Worm (Caenorhabditis elegans): ENCODE results near the gene cah-3.
A peak's percentile ranks its signal among the peaks of the same experiment; 100 is the strongest.

cah-3 gene

DNA sequence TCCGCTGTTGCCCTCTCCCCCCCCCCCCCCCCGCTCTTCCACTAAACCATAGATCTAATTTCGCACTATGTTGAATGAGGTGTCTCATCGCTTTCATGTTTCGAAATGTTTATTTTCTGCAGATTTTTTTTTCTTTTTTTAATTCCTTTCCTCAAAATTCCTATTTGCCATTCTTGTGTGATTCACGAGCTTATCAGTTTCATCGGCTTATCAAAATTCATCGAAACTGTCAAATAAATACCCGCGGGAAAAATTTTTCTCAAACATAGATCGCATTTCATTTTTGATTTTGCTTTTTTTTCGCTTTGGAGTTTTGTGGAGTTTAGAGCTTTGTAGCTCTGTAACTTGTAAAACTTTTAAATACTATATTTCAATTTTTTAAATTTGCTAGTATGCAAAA, 3.2 kb upstream of the cah-3 start:
- TF ChIP-seq unc-55 (GFP tag; optimal IDR thresholded peaks at IDR 0.05), result peak; percentile 29
- no peak for TF ChIP-seq zag-1 (tag; optimal IDR thresholded peaks at IDR 0.05)
- TF ChIP-seq fos-1 (tag; optimal IDR thresholded peaks at IDR 0.05), result peak; percentile 80

DNA sequence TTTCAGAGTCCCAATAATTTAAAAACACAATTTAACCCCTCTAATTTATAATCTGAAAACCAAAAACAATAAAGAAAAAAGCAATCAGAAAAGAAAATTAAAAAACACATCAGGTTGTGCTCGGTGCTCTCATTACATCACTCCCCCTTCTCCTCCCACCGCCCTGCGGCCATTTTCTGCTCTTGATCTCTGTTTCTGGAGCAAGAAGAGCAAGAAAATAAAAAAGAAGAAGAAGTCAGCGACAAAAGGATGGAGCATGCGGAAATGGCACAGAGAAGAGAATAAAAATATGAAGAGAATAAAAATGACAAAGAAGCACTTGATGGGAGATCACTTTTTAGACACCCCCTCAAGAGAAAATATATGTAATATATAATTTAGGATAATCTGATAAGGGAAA, 2.6 kb upstream of the cah-3 start:
- no peak for TF ChIP-seq nhr-21 (tag; optimal IDR thresholded peaks at IDR 0.05)
- TF ChIP-seq unc-55 (GFP tag; optimal IDR thresholded peaks at IDR 0.05), result peak; percentile 12
- peak; percentile 63 for TF ChIP-seq egl-27 (tag; optimal IDR thresholded peaks at IDR 0.05)
- TF ChIP-seq lsy-2 (tag; optimal IDR thresholded peaks at IDR 0.05), result peak in 1 of 2 experiments; percentile 37
- no peak for TF ChIP-seq ZK546.5 (tag; optimal IDR thresholded peaks at IDR 0.05)
- no peak for TF ChIP-seq ztf-1 (GFP tag; conservative IDR thresholded peaks at IDR 0.05)
- no peak for TF ChIP-seq nhr-77 (tag; optimal IDR thresholded peaks at IDR 0.05)
- no peak for TF ChIP-seq ztf-11 (tag; optimal IDR thresholded peaks at IDR 0.05)
- peak; percentile 39 for TF ChIP-seq nhr-129 (tag; optimal IDR thresholded peaks at IDR 0.05)
- TF ChIP-seq sem-4 (tag; optimal IDR thresholded peaks at IDR 0.05), result peak; percentile 74
- TF ChIP-seq blmp-1 (tag; optimal IDR thresholded peaks at IDR 0.05; ENCODE audit: insufficient read depth), result no peak
- TF ChIP-seq aly-2 (tag; optimal IDR thresholded peaks at IDR 0.05), result no peak
- no peak for TF ChIP-seq alr-1 (tag; optimal IDR thresholded peaks at IDR 0.05)
- TF ChIP-seq lin-13 (GFP tag; optimal IDR thresholded peaks at IDR 0.05), result peak; percentile 22
- no peak for TF ChIP-seq nhr-10 (tag; optimal IDR thresholded peaks at IDR 0.05)
- no peak for TF ChIP-seq sma-3 (GFP tag; optimal IDR thresholded peaks at IDR 0.05)
- no peak for TF ChIP-seq dmd-4 (tag; optimal IDR thresholded peaks at IDR 0.05)
- peak; percentile 44 for TF ChIP-seq zag-1 (tag; optimal IDR thresholded peaks at IDR 0.05)
- TF ChIP-seq ztf-4 (tag; optimal IDR thresholded peaks at IDR 0.05), result no peak
- TF ChIP-seq peb-1 (tag; optimal IDR thresholded peaks at IDR 0.05), result no peak
- no peak for TF ChIP-seq mdl-1 (tag; optimal IDR thresholded peaks at IDR 0.05)
- no peak for TF ChIP-seq gmeb-1 (tag; optimal IDR thresholded peaks at IDR 0.05)
- TF ChIP-seq Y55F3AM.14 (GFP tag; optimal IDR thresholded peaks at IDR 0.05), result no peak
- TF ChIP-seq snpc-4 (tag; optimal IDR thresholded peaks at IDR 0.05), result peak; percentile 22
- no peak for TF ChIP-seq nhr-25 (tag; optimal IDR thresholded peaks at IDR 0.05)
- TF ChIP-seq lin-11 (tag; optimal IDR thresholded peaks at IDR 0.05), result no peak
- no peak for TF ChIP-seq lin-39 (tag; optimal IDR thresholded peaks at IDR 0.05)
- TF ChIP-seq ceh-16 (tag; optimal IDR thresholded peaks at IDR 0.05), result no peak
- TF ChIP-seq skn-1 (tag; optimal IDR thresholded peaks at IDR 0.05), result no peak
- TF ChIP-seq C34F6.9 (tag; optimal IDR thresholded peaks at IDR 0.05), result peak; percentile 58
- no peak for TF ChIP-seq elt-3 (tag; optimal IDR thresholded peaks at IDR 0.05)
- TF ChIP-seq unc-62 (GFP tag; optimal IDR thresholded peaks at IDR 0.05), result no peak
- TF ChIP-seq mab-5 (tag; optimal IDR thresholded peaks at IDR 0.05), result peak; percentile 16
- no peak for TF ChIP-seq nhr-11 (tag; optimal IDR thresholded peaks at IDR 0.05)
- no peak for TF ChIP-seq unc-39 (tag; optimal IDR thresholded peaks at IDR 0.05)
- peak; percentile 40 for TF ChIP-seq crh-2 (tag; optimal IDR thresholded peaks at IDR 0.05)
- TF ChIP-seq nhr-6 (tag; optimal IDR thresholded peaks at IDR 0.05), result no peak
- peak; percentile 40 for TF ChIP-seq sma-9 (GFP tag; optimal IDR thresholded peaks at IDR 0.05)
- no peak for TF ChIP-seq sma-9 (tag; optimal IDR thresholded peaks at IDR 0.05)
- no peak for TF ChIP-seq ceh-82 (tag; optimal IDR thresholded peaks at IDR 0.05)
- no peak for TF ChIP-seq elt-1 (tag; optimal IDR thresholded peaks at IDR 0.05)
- TF ChIP-seq fos-1 (tag; optimal IDR thresholded peaks at IDR 0.05), result peak; percentile 41
- TF ChIP-seq nhr-237 (tag; optimal IDR thresholded peaks at IDR 0.05), result no peak
- no peak for TF ChIP-seq nhr-23 (tag; optimal IDR thresholded peaks at IDR 0.05)
- TF ChIP-seq F13H6.1 (tag; optimal IDR thresholded peaks at IDR 0.05), result peak; percentile 51
- no peak for TF ChIP-seq R02D3.7 (tag; optimal IDR thresholded peaks at IDR 0.05)
- no peak for TF ChIP-seq mbf-1 (tag; optimal IDR thresholded peaks at IDR 0.05)
- TF ChIP-seq ama-1 (optimal IDR thresholded peaks at IDR 0.05), result no peak
- no peak for TF ChIP-seq nhr-12 (tag; optimal IDR thresholded peaks at IDR 0.05)
